Worm (Caenorhabditis elegans) whole organism, L4 larva: Measurements from ENCODE around the gene mom-2.

Source experiments
- egl-27 ChIP-seq: sonication (generic microtip); optimal IDR thresholded peaks from 3 replicates; lab custom pipeline; 2017; ENCODE audit warnings: missing biosample characterization, missing genetic modification reagents, missing genetic modification characterization
- tag-97 ChIP-seq: fragments of 200-800 bp; sonication (Bioruptor generic); IDR thresholded peaks from 2 replicates; pipeline ENCODE4 v1.3.6; 2022; ENCODE audit warnings: missing genetic modification characterization, missing compliant biosample characterization
- unc-62 ChIP-seq, 3 experiments: fragments of 150-350 bp in 1 of 3; sonication (generic microtip); optimal IDR thresholded peaks in 2 of 3; peaks in 1 of 3; 1 replicate in 1 of 3; 2 replicates in 2 of 3; lab custom pipeline; 2014 to 2017; ENCODE audit warnings: missing biosample characterization in 3 of 3, missing genetic modification characterization in 3 of 3, missing genetic modification reagents in 3 of 3, missing genotype in 1 of 3

DNA sequence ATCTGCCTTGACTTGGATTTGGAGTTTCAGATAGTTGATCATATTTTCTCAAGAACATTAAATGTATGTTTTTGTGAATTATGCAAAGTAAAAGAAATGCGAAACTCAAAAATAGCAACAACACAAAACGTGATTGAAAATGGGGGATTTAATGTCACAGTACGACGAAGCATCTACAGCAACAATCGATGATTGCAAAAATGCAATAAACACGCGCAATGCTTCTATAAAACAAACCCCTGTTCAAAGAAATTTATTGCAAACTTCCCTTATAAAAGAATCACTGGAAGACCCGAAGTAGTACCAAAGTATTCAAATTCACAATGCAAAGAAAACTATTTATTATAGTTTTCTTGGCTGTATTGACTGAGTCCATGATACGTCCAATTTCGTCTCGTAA, 37.7 kb upstream of the mom-2 start, which contains the start of gene clec-219:
- TF ChIP-seq egl-27 (tag; lab: Kevin White, UChicago) (no peak), unc-62 (GFP tag; optimal IDR thresholded peaks at IDR 0.05 in 1 of 2; lab: Kevin White, UChicago) (no peak), unc-62 (tag; optimal IDR thresholded peaks at IDR 0.05; lab: Kevin White, UChicago) (no peak), tag-97 (no peak)
